Worm (Caenorhabditis elegans): Measurements from ENCODE around the gene Y10G11A.1.

Gene Y10G11A.1

ce11 chrIV:16399017-16399416, 25.4 kb upstream of the Y10G11A.1 start (continued):
- TF ChIP-seq fkh-10 (GFP tag; optimal IDR thresholded peaks at IDR 0.05) (peak; percentile 23), lsy-2 (tag; optimal IDR thresholded peaks at IDR 0.05) (peak; percentile 11 to 41), lin-14 (GFP tag; optimal IDR thresholded peaks at IDR 0.05) (no peak), elt-2 (tag; optimal IDR thresholded peaks at IDR 0.05) (peak; percentile 4), zip-4 (GFP tag; optimal IDR thresholded peaks at IDR 0.05) (no peak), efl-1 (optimal IDR thresholded peaks at IDR 0.05) (peak in 1 of 2 experiments; percentile 10), efl-1 (GFP tag; optimal IDR thresholded peaks at IDR 0.05 in 1 of 2) (no peak), mdl-1 (tag; optimal IDR thresholded peaks at IDR 0.05) (peak in 1 of 2 experiments; percentile 35), egl-27 (tag; optimal IDR thresholded peaks at IDR 0.05) (no peak), ceh-82 (tag; optimal IDR thresholded peaks at IDR 0.05) (peak in 1 of 3 experiments; percentile 15), xbp-1 (tag; optimal IDR thresholded peaks at IDR 0.05) (peak; percentile 24), lin-35 (GFP tag; optimal IDR thresholded peaks at IDR 0.05) (peak in 1 of 2 experiments; percentile 42), swsn-7 (tag; optimal IDR thresholded peaks at IDR 0.05) (peak; percentile 1), ceh-88 (GFP tag; IDR thresholded peaks at IDR 0.05) (no peak; the same call in 1 of the 2 replicates), C16A3.4 (tag; optimal IDR thresholded peaks at IDR 0.05) (peak; percentile 2), nhr-237 (tag; optimal IDR thresholded peaks at IDR 0.05) (no peak), ets-5 (GFP tag; IDR thresholded peaks at IDR 0.05) (no peak), nhr-76 (tag; optimal IDR thresholded peaks at IDR 0.05) (no peak), blmp-1 (tag; optimal IDR thresholded peaks at IDR 0.05) (no peak), egl-13 (tag; optimal IDR thresholded peaks at IDR 0.05) (no peak), zag-1 (tag; optimal IDR thresholded peaks at IDR 0.05) (no peak), jun-1 (tag; optimal IDR thresholded peaks at IDR 0.05) (no peak)

- TF ChIP-seq nhr-19 (GFP tag; conservative IDR thresholded peaks at IDR 0.05): peak; percentile 19; the same call in 1 of the 2 replicates
- no peak for TF ChIP-seq ceh-63 (GFP tag; optimal IDR thresholded peaks at IDR 0.05)
- TF ChIP-seq lin-14 (GFP tag; optimal IDR thresholded peaks at IDR 0.05): peak; percentile 4
- no peak for TF ChIP-seq lir-3 (tag; optimal IDR thresholded peaks at IDR 0.05; ENCODE audit: poor library complexity)
- peak in 1 of 2 experiments; percentile 40 for TF ChIP-seq lin-35 (GFP tag; optimal IDR thresholded peaks at IDR 0.05)
- TF ChIP-seq efl-1 (optimal IDR thresholded peaks at IDR 0.05): no peak
- TF ChIP-seq efl-1 (GFP tag; optimal IDR thresholded peaks at IDR 0.05 in 1 of 2): peak in 1 of 2 experiments; percentile 85
- TF ChIP-seq nhr-28 (tag; optimal IDR thresholded peaks at IDR 0.05): no peak
- TF ChIP-seq ceh-8 (GFP tag; optimal IDR thresholded peaks at IDR 0.05): no peak
- no peak for TF ChIP-seq C34B4.2 (tag; optimal IDR thresholded peaks at IDR 0.05)
- peak; percentile 7 for TF ChIP-seq snu-23 (GFP tag; optimal IDR thresholded peaks at IDR 0.05)
- TF ChIP-seq mdl-1 (tag; optimal IDR thresholded peaks at IDR 0.05): no peak
- no peak for TF ChIP-seq ceh-82 (tag; optimal IDR thresholded peaks at IDR 0.05)
- TF ChIP-seq ets-5 (GFP tag; IDR thresholded peaks at IDR 0.05): no peak
- peak; percentile 26 for TF ChIP-seq nhr-90 (tag; optimal IDR thresholded peaks at IDR 0.05; ENCODE audit: poor library complexity)
Measured at ce11 chrIV:16399776-16400368, 24.6 kb upstream of the Y10G11A.1 start, which contains the start of gene Y65A5A.1. Gene Y65A5A.1 (minus strand): TSS chrIV:16399826.

- peak; percentile 48 for TF ChIP-seq snu-23 (GFP tag; optimal IDR thresholded peaks at IDR 0.05)
- peak; percentile 17 for TF ChIP-seq efl-3 (GFP tag; optimal IDR thresholded peaks at IDR 0.05)
- TF ChIP-seq mep-1 (tag; optimal IDR thresholded peaks at IDR 0.05): peak; percentile 1
- TF ChIP-seq nhr-85 (tag): peak; percentile 48
- TF ChIP-seq grh-1 (GFP tag; IDR thresholded peaks at IDR 0.05): no peak; the same call in 1 of the 2 replicates
- TF ChIP-seq elt-3 (tag; optimal IDR thresholded peaks at IDR 0.05): peak in 1 of 6 experiments; percentile 9
- peak; percentile 24 for TF ChIP-seq C16A3.4 (tag; optimal IDR thresholded peaks at IDR 0.05)
- peak; percentile 25 for TF ChIP-seq elt-2 (tag; optimal IDR thresholded peaks at IDR 0.05)
- no peak for TF ChIP-seq hpl-2 (GFP tag; optimal IDR thresholded peaks at IDR 0.05)
- TF ChIP-seq dpl-1 (GFP tag; optimal IDR thresholded peaks at IDR 0.05): peak in 1 of 3 experiments; percentile 23
- peak; percentile 53 for TF ChIP-seq nhr-90 (tag; optimal IDR thresholded peaks at IDR 0.05; ENCODE audit: poor library complexity)
- no peak for TF ChIP-seq vab-15 (tag; optimal IDR thresholded peaks at IDR 0.05)
- peak; percentile 14 for TF ChIP-seq nhr-20 (tag; optimal IDR thresholded peaks at IDR 0.05)
- peak in 1 of 2 experiments; percentile 65 for TF ChIP-seq lin-35 (GFP tag; optimal IDR thresholded peaks at IDR 0.05)
- TF ChIP-seq efl-1 (optimal IDR thresholded peaks at IDR 0.05): no peak
- peak in 1 of 2 experiments; percentile 82 for TF ChIP-seq efl-1 (GFP tag; optimal IDR thresholded peaks at IDR 0.05 in 1 of 2)
- TF ChIP-seq rnt-1 (tag; optimal IDR thresholded peaks at IDR 0.05): peak; percentile 19
- TF ChIP-seq blmp-1 (tag; optimal IDR thresholded peaks at IDR 0.05): peak; percentile 35
- 0 out of 2 replicates have a peak, but pooled peaks have one; percentile 13 for TF ChIP-seq nhr-19 (GFP tag; conservative IDR thresholded peaks at IDR 0.05)
- peak in 1 of 3 experiments; percentile 30 for TF ChIP-seq ceh-82 (tag; optimal IDR thresholded peaks at IDR 0.05)
- TF ChIP-seq lsy-2 (tag; optimal IDR thresholded peaks at IDR 0.05): no peak
Measured at ce11 chrIV:16400412-16401381, 23.7 kb upstream of the Y10G11A.1 start.

All from whole organism, L1 larva.